Worm (Caenorhabditis elegans) whole organism, young adult: Measurements from ENCODE around the gene fbxc-20.

ENCODE experiments used
- B0336.3 ChIP-seq: fragments of 200-800 bp; sonication (Bioruptor generic); IDR thresholded peaks from 2 replicates; pipeline ENCODE4 v1.3.6; 2022; ENCODE audit warnings: missing genetic modification characterization, missing compliant biosample characterization
- C17E4.6 ChIP-seq: fragments of 200-800 bp; sonication (Bioruptor generic); IDR thresholded peaks from 2 replicates; pipeline ENCODE4 v1.3.6; 2022; ENCODE audit warnings: missing genetic modification reagents, missing genetic modification characterization, missing compliant biosample characterization
- F39B2.1 ChIP-seq: fragments of 200-800 bp; sonication (Bioruptor generic); IDR thresholded peaks from 2 replicates; pipeline ENCODE4 v1.3.6; 2022; ENCODE audit warnings: missing genetic modification reagents, missing genetic modification characterization, missing compliant biosample characterization
- F52B5.7 ChIP-seq: sonication (generic microtip); optimal IDR thresholded peaks from 2 replicates; lab custom pipeline; 2016; ENCODE audit warnings: mild to moderate bottlenecking, missing genetic modification characterization, missing compliant biosample characterization
- F57A8.1 ChIP-seq: fragments of 200-800 bp; sonication (Bioruptor generic); optimal IDR thresholded peaks from 2 replicates; lab custom pipeline; 2018; ENCODE audit warnings: mild to moderate bottlenecking, missing genetic modification characterization, moderate library complexity, missing compliant biosample characterization
- K12H6.12 ChIP-seq: fragments of 200-800 bp; sonication (Bioruptor generic); optimal IDR thresholded peaks from 2 replicates; lab custom pipeline; 2018; ENCODE audit warnings: mild to moderate bottlenecking, missing genetic modification characterization, missing compliant biosample characterization
- T07F8.4 ChIP-seq: sonication (generic microtip); optimal IDR thresholded peaks from 2 replicates; lab custom pipeline; 2016; ENCODE audit warnings: mild to moderate bottlenecking, missing genetic modification characterization, moderate library complexity, missing compliant biosample characterization
- Y53G8AR.9 ChIP-seq: fragments of 200-800 bp; sonication (Bioruptor generic); conservative IDR thresholded peaks from 2 replicates; pipeline ENCODE4 v1.3.6; 2022; ENCODE audit warnings: missing genetic modification reagents, missing genetic modification characterization, missing compliant biosample characterization
- Y56A3A.18 ChIP-seq: fragments of 200-800 bp; sonication (Bioruptor generic); IDR thresholded peaks from 2 replicates; pipeline ENCODE4 v1.3.6; 2022; ENCODE audit warnings: missing genetic modification reagents, missing genetic modification characterization, missing compliant biosample characterization
- Y79H2A.3 ChIP-seq: fragments of 200-800 bp; sonication (Bioruptor generic); conservative IDR thresholded peaks from 2 replicates; pipeline ENCODE4 v1.3.6; 2022; ENCODE audit warnings: missing genetic modification reagents, missing genetic modification characterization, missing compliant biosample characterization
- Y95B8A.8 ChIP-seq: fragments of 200-800 bp; sonication (Bioruptor generic); IDR thresholded peaks from 2 replicates; pipeline ENCODE4 v1.3.6; 2022; ENCODE audit warnings: missing genetic modification reagents, missing genetic modification characterization, missing compliant biosample characterization
- aptf-3 ChIP-seq: fragments of 200-800 bp; sonication (Bioruptor generic); IDR thresholded peaks from 2 replicates; pipeline ENCODE4 v1.3.6; 2022; ENCODE audit warnings: missing genetic modification characterization, missing compliant biosample characterization
- attf-5 ChIP-seq: fragments of 200-800 bp; sonication (Bioruptor generic); optimal IDR thresholded peaks from 2 replicates; lab custom pipeline; 2018; ENCODE audit warnings: mild to moderate bottlenecking, missing genetic modification characterization, missing compliant biosample characterization
- bed-1 ChIP-seq: fragments of 200-800 bp; sonication (Bioruptor generic); IDR thresholded peaks from 2 replicates; pipeline ENCODE4 v1.3.6; 2022; ENCODE audit warnings: missing genetic modification reagents, missing genetic modification characterization, missing compliant biosample characterization
- ccch-3 ChIP-seq: fragments of 200-800 bp; sonication (Bioruptor generic); optimal IDR thresholded peaks from 2 replicates; lab custom pipeline; 2018; ENCODE audit warnings: mild to moderate bottlenecking, missing genetic modification characterization, missing compliant biosample characterization
- ceh-27 ChIP-seq: fragments of 200-800 bp; sonication (Bioruptor generic); optimal IDR thresholded peaks from 2 replicates; lab custom pipeline; 2018; ENCODE audit warnings: mild to moderate bottlenecking, missing genetic modification characterization, moderate library complexity, missing compliant biosample characterization
- ceh-40 ChIP-seq: fragments of 200-800 bp; sonication (Bioruptor generic); IDR thresholded peaks from 2 replicates; pipeline ENCODE4 v1.3.6; 2022; ENCODE audit warnings: missing genetic modification characterization, missing compliant biosample characterization
- ceh-91 ChIP-seq: fragments of 200-800 bp; sonication (Bioruptor generic); IDR thresholded peaks from 2 replicates; pipeline ENCODE4 v1.3.6; 2022; ENCODE audit warnings: missing genetic modification reagents, missing genetic modification characterization, missing compliant biosample characterization
- die-1 ChIP-seq: sonication (generic microtip); optimal IDR thresholded peaks from 2 replicates; lab custom pipeline; 2016; ENCODE audit warnings: missing genotype, mild to moderate bottlenecking, missing genetic modification characterization, missing compliant biosample characterization
- dox-1 ChIP-seq: fragments of 200-800 bp; sonication (Bioruptor generic); IDR thresholded peaks from 2 replicates; pipeline ENCODE4 v1.3.6; 2022; ENCODE audit warnings: missing genetic modification reagents, missing genetic modification characterization, missing compliant biosample characterization
- dpl-1 ChIP-seq: fragments of 150-350 bp; optimal IDR thresholded peaks from 2 replicates; lab custom pipeline; 2014; ENCODE audit warnings: missing biosample characterization, missing genetic modification reagents, missing genetic modification characterization
- ekl-4 ChIP-seq: fragments of 200-800 bp; sonication (Bioruptor generic); IDR thresholded peaks from 2 replicates; pipeline ENCODE4 v1.3.6; 2022; ENCODE audit warnings: missing genetic modification reagents, missing genetic modification characterization, missing compliant biosample characterization
- hlh-26 ChIP-seq: fragments of 200-800 bp; sonication (Bioruptor generic); conservative IDR thresholded peaks from 2 replicates; pipeline ENCODE4 v1.3.6; 2022; ENCODE audit warnings: missing genetic modification reagents, missing genetic modification characterization, missing compliant biosample characterization
- hmg-20 ChIP-seq: fragments of 200-800 bp; sonication (Bioruptor generic); IDR thresholded peaks from 2 replicates; pipeline ENCODE4 v1.3.6; 2022; ENCODE audit warnings: missing genetic modification reagents, missing genetic modification characterization, missing compliant biosample characterization
- lin-35 ChIP-seq, 3 experiments: fragments of 150-350 bp in 2 of 3; sonication (generic microtip) in 1 of 3; optimal IDR thresholded peaks; 2 replicates each; lab custom pipeline; 2014 to 2018; ENCODE audit warnings: missing biosample characterization in 3 of 3, missing genetic modification characterization in 3 of 3, missing genetic modification reagents in 3 of 3
- lin-40 ChIP-seq: sonication (generic microtip); optimal IDR thresholded peaks from 2 replicates; lab custom pipeline; 2016; ENCODE audit warnings: missing genetic modification characterization, mild to moderate bottlenecking, missing compliant biosample characterization, missing genotype, missing genetic modification reagents
- nhr-179 ChIP-seq: sonication (generic microtip); optimal IDR thresholded peaks from 2 replicates; lab custom pipeline; 2016; ENCODE audit warnings: mild to moderate bottlenecking, missing genetic modification characterization, missing compliant biosample characterization
- pha-4 ChIP-seq: fragments of 150-350 bp; sonication (generic microtip); optimal IDR thresholded peaks from 2 replicates; lab custom pipeline; 2014; ENCODE audit warnings: missing biosample characterization, missing genetic modification reagents, missing genetic modification characterization
- snpc-1.1 ChIP-seq: sonication (generic microtip); optimal IDR thresholded peaks from 2 replicates; lab custom pipeline; 2017; ENCODE audit warnings: missing genetic modification characterization, mild to moderate bottlenecking, missing compliant biosample characterization, antibody characterized with exemption, moderate library complexity, missing genotype, missing genetic modification reagents; ENCODE audit not compliant: insufficient read depth
- snpc-3.4 ChIP-seq: sonication (generic microtip); optimal IDR thresholded peaks from 2 replicates; lab custom pipeline; 2017; ENCODE audit warnings: missing genetic modification characterization, mild to moderate bottlenecking, missing compliant biosample characterization, antibody characterized with exemption, moderate library complexity, missing genotype, missing genetic modification reagents
- tbx-9 ChIP-seq: sonication (generic microtip); optimal IDR thresholded peaks from 2 replicates; lab custom pipeline; 2016; ENCODE audit warnings: borderline replicate concordance, missing genetic modification characterization, inconsistent platforms, missing compliant biosample characterization
- tlf-1 ChIP-seq: fragments of 200-800 bp; sonication (Bioruptor generic); optimal IDR thresholded peaks from 2 replicates; lab custom pipeline; 2018; ENCODE audit warnings: mild to moderate bottlenecking, missing genetic modification characterization, missing compliant biosample characterization

fbxc-20 gene

ce11 chrII:2385495-2385894, 33.4 kb upstream of the fbxc-20 start, which contains the start of gene F16G10.9:
F16G10.9 (minus strand) TSS chrII:2385595.
- TF ChIP-seq F57A8.1 (no peak), attf-5 (GFP tag; lab: Kevin White, UChicago) (no peak), K12H6.12 (no peak), B0336.3 (no peak), hmg-20 (GFP tag; lab: Robert Waterston, UW) (no peak)
- TF ChIP-seq, all 124 proteins: peak for 0

DNA sequence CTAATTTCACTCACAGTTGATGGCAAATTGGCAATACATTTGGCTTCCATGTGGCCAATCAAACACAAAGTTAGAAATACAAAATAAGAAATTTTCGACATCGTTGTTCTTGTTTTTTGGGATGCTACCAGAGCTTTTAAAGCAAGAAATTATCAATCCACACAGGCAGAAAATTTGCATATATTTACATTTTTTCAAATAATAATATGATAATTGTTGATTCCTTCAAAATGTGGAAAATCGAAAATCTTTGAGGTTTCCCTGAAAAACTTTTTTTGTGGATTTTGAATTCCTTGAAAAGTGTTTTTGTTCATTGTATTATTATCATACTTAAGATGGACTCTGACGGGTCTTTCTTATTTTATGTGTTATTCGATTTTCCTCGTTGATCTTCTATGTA, 28.1 kb upstream of the fbxc-20 start, which contains the start of gene F16G10.10:
Gene F16G10.10 (minus strand): TSS at position 101 of the 400 bp plus-strand sequence.
- TF ChIP-seq ceh-40 (no peak), die-1 (tag; lab: Kevin White, UChicago) (no peak), ceh-91 (GFP tag; lab: Robert Waterston, UW) (no peak), Y56A3A.18 (no peak), snpc-1.1 (tag; lab: Kevin White, UChicago) (no peak), bed-1 (no peak), ekl-4 (GFP tag; lab: Robert Waterston, UW) (no peak), hlh-26 (GFP tag; lab: Robert Waterston, UW) (no peak), aptf-3 (no peak), dox-1 (GFP tag; lab: Robert Waterston, UW) (no peak), T07F8.4 (tag; lab: Kevin White, UChicago) (no peak)

DNA sequence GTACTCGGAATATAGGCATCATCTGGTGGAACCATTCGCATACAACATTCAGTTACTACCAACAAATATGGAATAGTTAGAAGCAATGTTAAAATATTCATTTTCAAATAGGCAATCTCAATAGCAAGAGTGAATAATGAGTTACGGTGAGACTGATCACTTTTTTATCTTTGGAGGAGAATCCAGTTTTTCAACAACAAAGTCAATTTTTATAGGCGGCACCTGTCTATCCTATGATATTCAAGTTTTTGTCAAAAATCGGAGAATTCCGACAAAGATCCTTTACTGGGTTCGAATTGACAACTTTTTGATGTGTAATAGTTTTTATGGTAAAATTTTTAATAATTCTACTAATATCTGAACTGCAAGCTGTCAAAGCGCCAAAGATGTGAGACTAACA, 25.1 kb upstream of the fbxc-20 start, which contains the start of gene F16G10.11:
Gene F16G10.11 (minus strand): TSS at position 101 of the 400 bp plus-strand sequence.
- TF ChIP-seq tlf-1 (GFP tag; lab: Kevin White, UChicago) (no peak), F52B5.7 (tag; lab: Kevin White, UChicago) (no peak), Y95B8A.8 (GFP tag; lab: Robert Waterston, UW) (no peak), bed-1 (no peak), Y53G8AR.9 (GFP tag; lab: Robert Waterston, UW) (no peak), dpl-1 (GFP tag; lab: Kevin White, UChicago) (no peak)

DNA sequence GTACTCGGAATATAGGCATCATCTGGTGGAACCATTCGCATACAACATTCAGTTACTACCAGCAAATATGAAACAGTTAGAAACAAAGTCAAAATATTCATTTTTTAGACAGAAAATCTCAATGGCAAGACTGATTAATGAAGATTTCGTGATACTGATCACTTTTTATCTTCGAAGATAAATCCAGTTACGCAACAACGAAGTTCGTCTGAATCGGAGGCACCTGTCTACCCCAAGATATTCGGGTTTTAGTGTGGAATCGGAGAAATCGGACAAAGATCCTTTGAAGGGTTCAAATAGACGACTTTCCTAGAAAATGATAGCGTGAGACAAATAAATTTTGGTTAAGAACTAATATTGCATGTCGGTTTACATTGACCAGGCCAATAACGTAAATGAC, 23.1 kb upstream of the fbxc-20 start, which contains the start of gene F16G10.13:
Gene F16G10.13 (minus strand): TSS at position 101 of the 400 bp plus-strand sequence.
- TF ChIP-seq C17E4.6 (GFP tag; lab: Robert Waterston, UW) (no peak), nhr-179 (tag; lab: Kevin White, UChicago) (no peak), pha-4 (tag; lab: Kevin White, UChicago) (no peak)

ce11 chrII:2398884-2399283, 20.1 kb upstream of the fbxc-20 start, which contains the start of gene F16G10.14:
F16G10.14 (minus strand) TSS chrII:2398984.
- TF ChIP-seq F39B2.1 (GFP tag; lab: Robert Waterston, UW) = no peak
- TF ChIP-seq lin-40 (tag; lab: Kevin White, UChicago) = no peak
- no peak for TF ChIP-seq ceh-40
- no peak for TF ChIP-seq ceh-27 (GFP tag; lab: Kevin White, UChicago)
- no peak for TF ChIP-seq Y79H2A.3 (GFP tag; lab: Robert Waterston, UW)
- TF ChIP-seq tbx-9 (tag; lab: Kevin White, UChicago) = no peak
- TF ChIP-seq lin-35 (GFP tag; optimal IDR thresholded peaks at IDR 0.05; lab: Kevin White, UChicago) = no peak
- no peak for TF ChIP-seq C17E4.6 (GFP tag; lab: Robert Waterston, UW)
- no peak for TF ChIP-seq ccch-3 (GFP tag; lab: Kevin White, UChicago)
- no peak for TF ChIP-seq tlf-1 (GFP tag; lab: Kevin White, UChicago)
- no peak for TF ChIP-seq snpc-3.4
- TF ChIP-seq B0336.3 = no peak
